Worm (Caenorhabditis elegans) whole organism, early embryonic: ENCODE measurements around the gene magu-1.

Experiments used
- B0310.2 ChIP-seq: sonication (generic microtip); optimal IDR thresholded peaks from 2 replicates; lab custom pipeline; 2016; ENCODE audit warnings: mild to moderate bottlenecking, missing genetic modification characterization, missing compliant biosample characterization
- ama-1 ChIP-seq: fragments of 150-350 bp; optimal IDR thresholded peaks from 2 replicates; lab custom pipeline; 2014
- ceh-13 ChIP-seq: fragments of 200-800 bp; sonication (Bioruptor generic); optimal IDR thresholded peaks from 2 replicates; lab custom pipeline; 2018; ENCODE audit warnings: mild to moderate bottlenecking, missing genetic modification characterization, missing compliant biosample characterization
- ceh-36 ChIP-seq: sonication (generic microtip); optimal IDR thresholded peaks from 2 replicates; lab custom pipeline; 2016; ENCODE audit warnings: missing genetic modification characterization, inconsistent platforms, missing compliant biosample characterization
- flt-1 ChIP-seq: fragments of 200-800 bp; sonication (Bioruptor generic); IDR thresholded peaks from 2 replicates; pipeline ENCODE4 v1.3.6; 2022; ENCODE audit warnings: missing genetic modification characterization, missing compliant biosample characterization
- hmg-4 ChIP-seq: fragments of 200-800 bp; sonication (Bioruptor generic); optimal IDR thresholded peaks from 2 replicates; lab custom pipeline; 2018; ENCODE audit warnings: mild to moderate bottlenecking, missing genetic modification characterization, missing compliant biosample characterization
- hnd-1 ChIP-seq: sonication (generic microtip); optimal IDR thresholded peaks from 2 replicates; lab custom pipeline; 2016; ENCODE audit warnings: missing genetic modification characterization, missing compliant biosample characterization
- pes-1 ChIP-seq: fragments of 200-800 bp; sonication (Bioruptor generic); IDR thresholded peaks from 2 replicates; pipeline ENCODE4 v1.3.6; 2022; ENCODE audit warnings: missing genetic modification reagents, missing genetic modification characterization, missing compliant biosample characterization
- scrt-1 ChIP-seq: fragments of 200-800 bp; sonication (Bioruptor generic); IDR thresholded peaks from 2 replicates; pipeline ENCODE4 v1.3.6; 2022; ENCODE audit warnings: missing genetic modification characterization, missing compliant biosample characterization
- tbx-37 ChIP-seq: fragments of 200-800 bp; sonication (Bioruptor generic); conservative IDR thresholded peaks from 2 replicates; pipeline ENCODE4 v1.3.6; 2022; ENCODE audit warnings: missing genetic modification reagents, missing genetic modification characterization, missing compliant biosample characterization
- tra-4 ChIP-seq: sonication (generic microtip); optimal IDR thresholded peaks from 2 replicates; lab custom pipeline; 2017; ENCODE audit warnings: missing genetic modification characterization, missing compliant biosample characterization

DNA sequence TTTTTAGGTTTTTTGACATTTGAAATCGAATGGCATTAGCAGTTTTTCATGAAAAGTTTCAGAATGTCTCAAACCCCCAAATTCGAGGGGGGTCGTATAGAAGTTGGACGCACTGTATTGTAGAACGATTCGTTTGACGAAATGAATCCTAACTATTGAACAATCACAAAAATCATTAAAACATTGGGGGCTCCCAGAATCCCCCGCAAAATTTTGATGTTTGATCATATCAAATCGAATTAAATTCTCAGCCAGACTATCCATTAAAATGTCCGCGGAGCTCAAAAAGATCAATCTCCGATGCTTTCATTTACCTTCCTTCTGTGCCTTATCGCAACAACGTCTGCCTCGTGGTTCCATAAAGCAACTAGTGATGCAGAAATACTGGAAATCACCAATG is 17.0 kb upstream of the magu-1 start, which contains the start of gene F30H5.5:
- no peak for TF ChIP-seq hmg-4 (GFP tag; lab: Kevin White, UChicago)
- TF ChIP-seq flt-1 (GFP tag; lab: Robert Waterston, UW): no peak
- no peak for TF ChIP-seq scrt-1 (GFP tag; lab: Robert Waterston, UW)
- TF ChIP-seq B0310.2: no peak
- no peak for TF ChIP-seq ama-1 (lab: Kevin White, UChicago)
- no peak for TF ChIP-seq tra-4 (tag; lab: Kevin White, UChicago)
- TF ChIP-seq hnd-1 (tag; lab: Kevin White, UChicago): no peak
- TF ChIP-seq pes-1 (GFP tag; lab: Robert Waterston, UW): no peak
- no peak for TF ChIP-seq ceh-13 (GFP tag; lab: Kevin White, UChicago)
- TF ChIP-seq tbx-37 (GFP tag; lab: Robert Waterston, UW): no peak
- no peak for TF ChIP-seq ceh-36 (tag; lab: Kevin White, UChicago)
